Fruit fly (Drosophila melanogaster) whole organism, pupa: ENCODE data around the gene Apt1.

Experiments
- CG10348 ChIP-seq: fragments of 200-800 bp; sonication (Bioruptor generic); IDR thresholded peaks from 2 replicates; pipeline ENCODE4 v1.3.6; 2022; ENCODE audit warnings: missing biosample characterization, missing genetic modification characterization
- CG12605 ChIP-seq: fragments of 200-800 bp; sonication (Bioruptor generic); IDR thresholded peaks from 2 replicates; pipeline ENCODE4 v1.3.6; 2022; ENCODE audit warnings: missing biosample characterization, missing genetic modification characterization
- CG14655 ChIP-seq: fragments of 200-800 bp; sonication (Bioruptor generic); optimal IDR thresholded peaks from 3 replicates; lab custom pipeline; 2017; ENCODE audit warnings: mild to moderate bottlenecking, missing biosample characterization, missing genetic modification reagents, missing genetic modification characterization
- CG17806 ChIP-seq: fragments of 200-800 bp; sonication (Bioruptor generic); optimal IDR thresholded peaks from 2 replicates; lab custom pipeline; 2018; ENCODE audit warnings: missing biosample characterization, mild to moderate bottlenecking, missing genetic modification characterization, moderate library complexity
- CG32121 ChIP-seq: fragments of 200-800 bp; sonication (Bioruptor generic); IDR thresholded peaks from 2 replicates; pipeline ENCODE4 v1.3.6; 2022; ENCODE audit warnings: missing biosample characterization, missing genetic modification characterization
- CG4496 ChIP-seq: fragments of 200-800 bp; sonication (Bioruptor generic); IDR thresholded peaks from 3 replicates; pipeline ENCODE4 v1.3.6; 2022; ENCODE audit warnings: missing biosample characterization, missing genetic modification characterization
- EcR ChIP-seq: fragments of 200-800 bp; sonication (Bioruptor generic); optimal IDR thresholded peaks from 3 replicates; lab custom pipeline; 2019; ENCODE audit warnings: missing biosample characterization, missing genetic modification characterization, mild to moderate bottlenecking, moderate library complexity, missing genetic modification reagents
- Snoo ChIP-seq: fragments of 200-800 bp; sonication (Bioruptor generic); optimal IDR thresholded peaks from 3 replicates; lab custom pipeline; 2017; ENCODE audit warnings: missing biosample characterization, mild to moderate bottlenecking, missing genetic modification characterization, inconsistent platforms
- fd96Ca ChIP-seq: fragments of 200-800 bp; sonication (Bioruptor generic); IDR thresholded peaks from 3 replicates; pipeline ENCODE4 v1.3.6; 2022; ENCODE audit warnings: missing biosample characterization, missing genetic modification characterization
- rn ChIP-seq: fragments of 200-800 bp; sonication (Bioruptor generic); IDR thresholded peaks from 2 replicates; pipeline ENCODE4 v1.3.6; 2022; ENCODE audit warnings: missing biosample characterization, missing genetic modification characterization

DNA sequence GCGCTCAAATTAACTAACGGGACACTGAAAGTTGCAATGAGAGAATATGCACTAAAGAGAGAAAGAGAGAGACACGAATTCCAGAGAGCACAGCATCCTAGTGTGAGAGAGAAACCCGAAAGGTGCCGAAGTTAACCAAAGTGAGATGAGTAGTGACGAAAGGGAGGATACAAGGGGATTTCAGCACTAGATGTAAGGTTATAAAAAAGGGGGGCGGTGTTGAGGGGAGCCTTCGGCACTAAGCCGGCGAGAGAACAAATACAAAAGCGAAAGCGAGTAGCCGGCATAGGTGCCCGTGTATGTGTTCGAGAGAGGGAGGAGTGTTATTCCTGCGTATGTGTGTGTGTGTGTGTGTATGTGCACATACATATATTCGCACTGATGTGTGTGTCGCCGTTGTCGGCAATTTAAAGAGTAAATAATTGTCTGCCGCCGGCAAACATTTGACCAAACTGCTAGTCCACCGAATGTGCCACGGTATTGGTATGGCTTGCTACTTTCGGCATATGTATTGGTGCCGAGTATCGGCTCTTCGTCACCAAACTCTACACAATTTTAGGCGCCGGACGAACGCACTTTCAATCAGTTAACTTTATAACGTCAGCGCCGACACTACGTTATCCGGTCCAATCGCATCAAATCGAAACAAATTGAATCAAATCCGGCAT, 31.1 kb upstream of the Apt1 start, which contains the start of gene CG7368:
- no peak for TF ChIP-seq CG10348 (GFP tag; lab: Robert Waterston, UW)
- TF ChIP-seq CG32121 (GFP tag; lab: Robert Waterston, UW): no peak
- TF ChIP-seq fd96Ca (GFP tag; lab: Robert Waterston, UW): no peak
- TF ChIP-seq CG14655 (GFP tag; lab: Kevin White, UChicago): no peak
- no peak for TF ChIP-seq Snoo (tag; lab: Kevin White, UChicago)
- TF ChIP-seq rn: no peak
- no peak for TF ChIP-seq CG4496 (GFP tag; lab: Robert Waterston, UW)
- TF ChIP-seq EcR (GFP tag; lab: Kevin White, UChicago): no peak
- TF ChIP-seq CG17806 (tag; lab: Kevin White, UChicago): no peak
- TF ChIP-seq CG12605: no peak
